Fruit fly (Drosophila melanogaster) whole organism, embryonic: Measurements from ENCODE around the gene grim.

Source experiments
- Adf1 ChIP-seq: fragments of 200-800 bp; sonication (Bioruptor generic); IDR thresholded peaks from 2 replicates; pipeline ENCODE4 v1.3.6; 2022; ENCODE audit warnings: missing biosample characterization, missing genetic modification characterization
- Awh ChIP-seq: fragments of 200-800 bp; sonication (Bioruptor generic); IDR thresholded peaks from 2 replicates; pipeline ENCODE4, ENCODE4 v1.3.6; 2022; ENCODE audit warnings: missing biosample characterization, missing genetic modification characterization
- B-H1 ChIP-seq: fragments of 200-800 bp; sonication (Bioruptor generic); IDR thresholded peaks from 3 replicates; pipeline ENCODE4 v1.3.6; 2022; ENCODE audit warnings: missing biosample characterization, missing genetic modification characterization
- CG10565 ChIP-seq: fragments of 200-800 bp; sonication (Bioruptor generic); optimal IDR thresholded peaks from 3 replicates; lab custom pipeline; 2016; ENCODE audit warnings: missing biosample characterization, mild to moderate bottlenecking, missing genetic modification characterization
- CG11093 ChIP-seq: fragments of 200-800 bp; sonication (Bioruptor generic); IDR thresholded peaks from 3 replicates; pipeline ENCODE4 v1.3.6; 2022; ENCODE audit warnings: missing biosample characterization, missing genetic modification characterization
- CG11247 ChIP-seq: fragments of 200-800 bp; sonication (Bioruptor generic); IDR thresholded peaks from 2 replicates; pipeline ENCODE4 v1.3.6; 2022; ENCODE audit warnings: missing biosample characterization, missing genetic modification characterization
- CG12769 ChIP-seq: fragments of 200-800 bp; sonication (Bioruptor generic); optimal IDR thresholded peaks from 2 replicates; lab custom pipeline; 2019; ENCODE audit warnings: missing biosample characterization, mild to moderate bottlenecking, missing genetic modification characterization, moderate library complexity
- CG17186 ChIP-seq: fragments of 200-800 bp; sonication (Bioruptor generic); optimal IDR thresholded peaks from 3 replicates; lab custom pipeline; 2017; ENCODE audit warnings: missing biosample characterization, missing genetic modification reagents, missing genetic modification characterization
- CG17612 ChIP-seq: fragments of 200-800 bp; sonication (Bioruptor generic); IDR thresholded peaks from 2 replicates; pipeline ENCODE4 v1.3.6; 2022; ENCODE audit warnings: missing biosample characterization, missing genetic modification characterization
- CG2129 ChIP-seq: fragments of 200-800 bp; sonication (Bioruptor generic); IDR thresholded peaks from 2 replicates; pipeline ENCODE4 v1.3.6; 2022; ENCODE audit warnings: missing biosample characterization, missing genetic modification characterization; ENCODE audit not compliant: partially characterized antibody
- CG32532 ChIP-seq: fragments of 200-800 bp; sonication (Bioruptor generic); IDR thresholded peaks from 2 replicates; pipeline ENCODE4 v1.3.6; 2022; ENCODE audit warnings: missing biosample characterization, missing genetic modification characterization
- CG32772 ChIP-seq: fragments of 200-800 bp; sonication (Bioruptor generic); IDR thresholded peaks from 2 replicates; pipeline ENCODE4 v1.3.6; 2022; ENCODE audit warnings: missing biosample characterization, missing genetic modification characterization
- CG3407 ChIP-seq: fragments of 200-800 bp; sonication (Bioruptor generic); optimal IDR thresholded peaks from 2 replicates; lab custom pipeline; 2018; ENCODE audit warnings: missing biosample characterization, mild to moderate bottlenecking, missing genetic modification characterization
- CG34376 ChIP-seq: fragments of 200-800 bp; sonication (Bioruptor generic); optimal IDR thresholded peaks from 2 replicates; lab custom pipeline; 2018; ENCODE audit warnings: missing biosample characterization, mild to moderate bottlenecking, missing genetic modification characterization
- CG42726 ChIP-seq: fragments of 200-800 bp; sonication (Bioruptor generic); IDR thresholded peaks from 2 replicates; pipeline ENCODE4 v1.3.6; 2022; ENCODE audit warnings: missing biosample characterization, missing genetic modification characterization; ENCODE audit not compliant: partially characterized antibody
- CG4328 ChIP-seq: fragments of 200-800 bp; sonication (Bioruptor generic); optimal IDR thresholded peaks from 3 replicates; lab custom pipeline; 2017; ENCODE audit warnings: missing biosample characterization, missing genetic modification reagents, missing genetic modification characterization
- CG4707 ChIP-seq: fragments of 200-800 bp; sonication (Bioruptor generic); optimal IDR thresholded peaks from 2 replicates; lab custom pipeline; 2018; ENCODE audit warnings: missing biosample characterization, mild to moderate bottlenecking, missing genetic modification characterization, moderate library complexity
- CG6175 ChIP-seq: fragments of 200-800 bp; sonication (Bioruptor generic); IDR thresholded peaks from 3 replicates; pipeline ENCODE4 v1.3.6; 2022; ENCODE audit warnings: missing biosample characterization, missing genetic modification characterization
- CG6813 ChIP-seq: fragments of 200-800 bp; sonication (Bioruptor generic); optimal IDR thresholded peaks from 2 replicates; lab custom pipeline; 2017; ENCODE audit warnings: missing biosample characterization, missing genetic modification characterization, mild to moderate bottlenecking, moderate library complexity, missing genetic modification reagents
- CG8281 ChIP-seq: fragments of 200-800 bp; sonication (Bioruptor generic); optimal IDR thresholded peaks from 2 replicates; lab custom pipeline; 2018; ENCODE audit warnings: missing biosample characterization, mild to moderate bottlenecking, missing genetic modification characterization, moderate library complexity
- CG8478 ChIP-seq: fragments of >200 bp; optimal IDR thresholded peaks from 2 replicates; lab custom pipeline; 2018
- CG9215 ChIP-seq: fragments of 200-800 bp; sonication (Bioruptor generic); IDR thresholded peaks from 2 replicates; pipeline ENCODE4 v1.3.6; 2022; ENCODE audit warnings: missing biosample characterization, missing genetic modification characterization
- CG9817 ChIP-seq: fragments of 200-800 bp; sonication (Bioruptor generic); optimal IDR thresholded peaks from 2 replicates; lab custom pipeline; 2018; ENCODE audit warnings: missing biosample characterization, mild to moderate bottlenecking, missing genetic modification characterization, moderate library complexity
- Deaf1 ChIP-seq: fragments of 200-800 bp; optimal IDR thresholded peaks from 3 replicates; lab custom pipeline; 2019; ENCODE audit warnings: missing biosample characterization, mild to moderate bottlenecking, missing genetic modification characterization, moderate library complexity
- Dref ChIP-seq: fragments of 200-800 bp; sonication (Bioruptor generic); IDR thresholded peaks from 2 replicates; pipeline ENCODE4 v1.3.6; 2022; ENCODE audit warnings: missing biosample characterization, missing genetic modification characterization
- E2f1 ChIP-seq: fragments of 200-800 bp; sonication (Bioruptor generic); IDR thresholded peaks from 2 replicates; pipeline ENCODE4 v1.3.6; 2022; ENCODE audit warnings: missing biosample characterization, missing genetic modification characterization
- Eip74EF ChIP-seq, 2 experiments: fragments of 200-800 bp in 1 of 2; fragments of >200 bp in 1 of 2; sonication (Bioruptor generic) in 1 of 2; optimal IDR thresholded peaks; 2 replicates each; lab custom pipeline; 2017 to 2019; ENCODE audit warnings: missing biosample characterization in 2 of 2, missing genetic modification characterization in 2 of 2, mild to moderate bottlenecking in 1 of 2, moderate library complexity in 1 of 2
- Ets97D ChIP-seq: fragments of 200-800 bp; sonication (Bioruptor generic); optimal IDR thresholded peaks from 3 replicates; lab custom pipeline; 2016; ENCODE audit warnings: missing biosample characterization, missing genetic modification characterization
- Lhr ChIP-seq: fragments of 200-800 bp; sonication (Bioruptor generic); optimal IDR thresholded peaks from 3 replicates; lab custom pipeline; 2017; ENCODE audit warnings: mild to moderate bottlenecking, missing biosample characterization, missing genetic modification reagents, missing genetic modification characterization
- Ravus ChIP-seq: fragments of 200-800 bp; sonication (Bioruptor generic); IDR thresholded peaks from 2 replicates; pipeline ENCODE4 v1.3.6; 2022; ENCODE audit warnings: missing biosample characterization, missing genetic modification characterization
- Sry-β ChIP-seq: fragments of 200-800 bp; sonication (Bioruptor generic); optimal IDR thresholded peaks from 2 replicates; lab custom pipeline; 2018; ENCODE audit warnings: missing biosample characterization, mild to moderate bottlenecking, missing genetic modification characterization, moderate library complexity
- Taf1 ChIP-seq: fragments of 200-800 bp; sonication (Bioruptor generic); IDR thresholded peaks from 2 replicates; pipeline ENCODE4 v1.3.6; 2022; ENCODE audit warnings: missing biosample characterization, missing genetic modification characterization
- al ChIP-seq: fragments of 200-800 bp; sonication (Bioruptor generic); IDR thresholded peaks from 2 replicates; pipeline ENCODE4 v1.3.6; 2022; ENCODE audit warnings: missing biosample characterization, missing genetic modification characterization
- cad ChIP-seq: fragments of >200 bp; optimal IDR thresholded peaks from 2 replicates; lab custom pipeline; 2017; ENCODE audit warnings: missing biosample characterization, missing genetic modification characterization
- cas ChIP-seq: fragments of 200-800 bp; sonication (Bioruptor generic); IDR thresholded peaks from 2 replicates; pipeline ENCODE4 v1.3.6; 2022; ENCODE audit warnings: missing biosample characterization, missing genetic modification characterization
- dan ChIP-seq: fragments of 200-800 bp; sonication (Bioruptor generic); IDR thresholded peaks from 2 replicates; pipeline ENCODE4 v1.3.6; 2022; ENCODE audit warnings: missing biosample characterization, missing genetic modification characterization
- gsb-n ChIP-seq: fragments of 200-800 bp; sonication (Bioruptor generic); optimal IDR thresholded peaks from 3 replicates; lab custom pipeline; 2018; ENCODE audit warnings: missing biosample characterization, mild to moderate bottlenecking, missing genetic modification characterization
- h ChIP-seq: fragments of >200 bp; optimal IDR thresholded peaks from 2 replicates; lab custom pipeline; 2017
- ham ChIP-seq: fragments of 200-800 bp; sonication (Bioruptor generic); IDR thresholded peaks from 2 replicates; pipeline ENCODE4 v1.3.6; 2022; ENCODE audit warnings: missing biosample characterization, missing genetic modification characterization
- inv ChIP-seq: fragments of 200-800 bp; sonication (Bioruptor generic); IDR thresholded peaks from 2 replicates; pipeline ENCODE4 v1.3.6; 2022; ENCODE audit warnings: missing biosample characterization, missing genetic modification characterization; ENCODE audit not compliant: partially characterized antibody
- mirr ChIP-seq: fragments of 200-800 bp; sonication (Bioruptor generic); optimal IDR thresholded peaks from 3 replicates; lab custom pipeline; 2018; ENCODE audit warnings: missing biosample characterization, mild to moderate bottlenecking, missing genetic modification characterization
- org-1 ChIP-seq: fragments of 200-800 bp; sonication (Bioruptor generic); optimal IDR thresholded peaks from 2 replicates; lab custom pipeline; 2017; ENCODE audit warnings: missing biosample characterization, missing genetic modification characterization
- pnt ChIP-seq: fragments of 200-800 bp; sonication (Bioruptor generic); optimal IDR thresholded peaks from 3 replicates; lab custom pipeline; 2016; ENCODE audit warnings: missing biosample characterization, missing genetic modification characterization
- shn ChIP-seq: fragments of 200-800 bp; sonication (Bioruptor generic); optimal IDR thresholded peaks from 3 replicates; lab custom pipeline; 2016; ENCODE audit warnings: missing biosample characterization, missing genetic modification characterization
- slbo ChIP-seq: fragments of 200-800 bp; sonication (Bioruptor generic); IDR thresholded peaks from 2 replicates; pipeline ENCODE4 v1.3.6; 2022; ENCODE audit warnings: missing biosample characterization, missing genetic modification characterization
- slou ChIP-seq: fragments of 200-800 bp; sonication (Bioruptor generic); optimal IDR thresholded peaks from 3 replicates; lab custom pipeline; 2016; ENCODE audit warnings: missing biosample characterization, missing genetic modification characterization
- sug ChIP-seq: fragments of 200-800 bp; optimal IDR thresholded peaks from 2 replicates; lab custom pipeline; 2019; ENCODE audit warnings: missing biosample characterization, mild to moderate bottlenecking, missing genetic modification characterization, moderate library complexity
- twi ChIP-seq: fragments of 200-800 bp; optimal IDR thresholded peaks from 2 replicates; lab custom pipeline; 2019; ENCODE audit warnings: missing biosample characterization, mild to moderate bottlenecking, missing genetic modification characterization, moderate library complexity
- unpg ChIP-seq: fragments of 200-800 bp; sonication (Bioruptor generic); optimal IDR thresholded peaks from 3 replicates; lab custom pipeline; 2018; ENCODE audit warnings: missing biosample characterization, mild to moderate bottlenecking, missing genetic modification characterization, moderate library complexity
- usp ChIP-seq: fragments of >200 bp; optimal IDR thresholded peaks from 2 replicates; lab custom pipeline; 2017; ENCODE audit warnings: missing biosample characterization, missing genetic modification characterization
- vfl ChIP-seq: fragments of 200-800 bp; sonication (Bioruptor generic); optimal IDR thresholded peaks from 2 replicates; lab custom pipeline; 2016; ENCODE audit warnings: missing biosample characterization, missing genetic modification characterization
- yki ChIP-seq: fragments of >200 bp; optimal IDR thresholded peaks from 3 replicates; lab custom pipeline; 2018

grim gene

dm6 chr3L:18281236-18281635 is 23.0 kb downstream of the grim start (continued):
- TF ChIP-seq vfl (GFP tag; lab: Kevin White, UChicago), result peak; percentile 19
- peak; percentile 36 for TF ChIP-seq slou (GFP tag; lab: Kevin White, UChicago)
- TF ChIP-seq CG17612 (GFP tag; lab: Robert Waterston, UW), result 0 out of 2 replicates have a peak, but pooled peaks have one; percentile 41
- no peak for TF ChIP-seq ham (GFP tag; lab: Robert Waterston, UW)
- TF ChIP-seq CG17186 (GFP tag; lab: Kevin White, UChicago), result peak; percentile 73
- peak; percentile 84 for TF ChIP-seq shn
- no peak for TF ChIP-seq CG8478 (lab: Kevin White, UChicago)
- TF ChIP-seq CG11093 (GFP tag; lab: Robert Waterston, UW), result peak; percentile 84
- peak; percentile 89 for TF ChIP-seq Awh
- TF ChIP-seq CG32532 (GFP tag; lab: Robert Waterston, UW), result no peak
- no peak for TF ChIP-seq CG42726
- no peak for TF ChIP-seq mirr (GFP tag; lab: Kevin White, UChicago)
- TF ChIP-seq CG10565 (GFP tag; lab: Kevin White, UChicago), result peak; percentile 54
- TF ChIP-seq E2f1 (GFP tag; lab: Robert Waterston, UW), result peak; percentile 89
- peak; percentile 61 for TF ChIP-seq Ravus (GFP tag; lab: Robert Waterston, UW)
- no peak for TF ChIP-seq CG6175
- peak; percentile 80 for TF ChIP-seq CG4707 (GFP tag; lab: Kevin White, UChicago)
- TF ChIP-seq CG11247 (GFP tag; lab: Robert Waterston, UW), result peak; percentile 78
- 0 out of 2 replicates have a peak, but pooled peaks have one; percentile 16 for TF ChIP-seq cas (GFP tag; lab: Robert Waterston, UW)
- no peak for TF ChIP-seq inv
- peak; percentile 53 for TF ChIP-seq CG8281 (tag; lab: Kevin White, UChicago)
- peak; percentile 57; the same call in 1 of the 2 replicates for TF ChIP-seq Taf1 (GFP tag; lab: Robert Waterston, UW)
- peak; percentile 87 for TF ChIP-seq CG3407 (GFP tag; lab: Kevin White, UChicago)
- TF ChIP-seq unpg (GFP tag; lab: Kevin White, UChicago), result peak; percentile 93
- TF ChIP-seq cad, result no peak
- TF ChIP-seq slbo (GFP tag; lab: Robert Waterston, UW), result no peak; the same call in none of the 2 replicates
- TF ChIP-seq B-H1 (GFP tag; lab: Robert Waterston, UW), result peak; percentile 70
- peak; percentile 16 for TF ChIP-seq Sry-β
- TF ChIP-seq Ets97D (GFP tag; lab: Kevin White, UChicago), result peak; percentile 61
- TF ChIP-seq pnt (GFP tag; lab: Kevin White, UChicago), result peak; percentile 92
- TF ChIP-seq al (GFP tag; lab: Robert Waterston, UW), result 0 out of 2 replicates have a peak, but pooled peaks have one; percentile 29
- no peak for TF ChIP-seq Dref
- TF ChIP-seq Deaf1, result peak; percentile 53
- TF ChIP-seq twi (tag; lab: Kevin White, UChicago), result peak; percentile 91
- peak; percentile 89 for TF ChIP-seq CG32772 (GFP tag; lab: Robert Waterston, UW)
- no peak for TF ChIP-seq CG2129
- peak; percentile 87 for TF ChIP-seq org-1 (GFP tag; lab: Kevin White, UChicago)
- peak in 1 of 2 experiments; percentile 77 for TF ChIP-seq Eip74EF (GFP tag; optimal IDR thresholded peaks at IDR 0.05; lab: Kevin White, UChicago)
- peak; percentile 81 for TF ChIP-seq CG12769 (tag; lab: Kevin White, UChicago)
- peak; percentile 64 for TF ChIP-seq CG4328 (GFP tag; lab: Kevin White, UChicago)
- TF ChIP-seq Lhr, result peak; percentile 81
- TF ChIP-seq h (lab: Kevin White, UChicago), result no peak
- peak; percentile 61 for TF ChIP-seq CG9215
- no peak for TF ChIP-seq yki (lab: Kevin White, UChicago)
- TF ChIP-seq CG9817 (tag; lab: Kevin White, UChicago), result peak; percentile 64
- no peak for TF ChIP-seq Adf1 (GFP tag; lab: Robert Waterston, UW)
- TF ChIP-seq dan (GFP tag; lab: Robert Waterston, UW), result peak; percentile 95; the same call in 1 of the 2 replicates
- TF ChIP-seq CG6813 (GFP tag; lab: Kevin White, UChicago), result peak; percentile 85
- peak; percentile 95 for TF ChIP-seq gsb-n (tag; lab: Kevin White, UChicago)
- no peak for TF ChIP-seq CG34376 (GFP tag; lab: Kevin White, UChicago)
- no peak for TF ChIP-seq sug (tag; lab: Kevin White, UChicago)
- no peak for TF ChIP-seq usp (GFP tag; lab: Kevin White, UChicago)
